Worm (Caenorhabditis elegans) whole organism, early embryonic: Measurements from ENCODE around the gene T28C6.11.

Source experiments
- B0310.2 ChIP-seq: sonication (generic microtip); optimal IDR thresholded peaks from 2 replicates; lab custom pipeline; 2016; ENCODE audit warnings: mild to moderate bottlenecking, missing genetic modification characterization, missing compliant biosample characterization
- F13C5.2 ChIP-seq: sonication (generic microtip); optimal IDR thresholded peaks from 2 replicates; lab custom pipeline; 2017; ENCODE audit warnings: mild to moderate bottlenecking, missing genetic modification characterization, inconsistent platforms, missing compliant biosample characterization
- aly-1 ChIP-seq: sonication (generic microtip); optimal IDR thresholded peaks from 2 replicates; lab custom pipeline; 2016; ENCODE audit warnings: missing genetic modification characterization, missing compliant biosample characterization
- ama-1 ChIP-seq: fragments of 150-350 bp; optimal IDR thresholded peaks from 2 replicates; lab custom pipeline; 2014
- ceh-13 ChIP-seq: fragments of 200-800 bp; sonication (Bioruptor generic); optimal IDR thresholded peaks from 2 replicates; lab custom pipeline; 2018; ENCODE audit warnings: mild to moderate bottlenecking, missing genetic modification characterization, missing compliant biosample characterization
- ceh-36 ChIP-seq: sonication (generic microtip); optimal IDR thresholded peaks from 2 replicates; lab custom pipeline; 2016; ENCODE audit warnings: missing genetic modification characterization, inconsistent platforms, missing compliant biosample characterization
- ets-7 ChIP-seq: sonication (generic microtip); optimal IDR thresholded peaks from 2 replicates; lab custom pipeline; 2016; ENCODE audit warnings: missing genotype, missing genetic modification characterization, missing compliant biosample characterization
- flt-1 ChIP-seq: fragments of 200-800 bp; sonication (Bioruptor generic); IDR thresholded peaks from 2 replicates; pipeline ENCODE4 v1.3.6; 2022; ENCODE audit warnings: missing genetic modification characterization, missing compliant biosample characterization
- hmbx-1 ChIP-seq: sonication (generic microtip); optimal IDR thresholded peaks from 2 replicates; lab custom pipeline; 2016; ENCODE audit warnings: mild to moderate bottlenecking, missing genetic modification characterization, missing compliant biosample characterization
- hmg-4 ChIP-seq: fragments of 200-800 bp; sonication (Bioruptor generic); optimal IDR thresholded peaks from 2 replicates; lab custom pipeline; 2018; ENCODE audit warnings: mild to moderate bottlenecking, missing genetic modification characterization, missing compliant biosample characterization
- hnd-1 ChIP-seq: sonication (generic microtip); optimal IDR thresholded peaks from 2 replicates; lab custom pipeline; 2016; ENCODE audit warnings: missing genetic modification characterization, missing compliant biosample characterization
- pes-1 ChIP-seq: fragments of 200-800 bp; sonication (Bioruptor generic); IDR thresholded peaks from 2 replicates; pipeline ENCODE4 v1.3.6; 2022; ENCODE audit warnings: missing genetic modification reagents, missing genetic modification characterization, missing compliant biosample characterization
- scrt-1 ChIP-seq: fragments of 200-800 bp; sonication (Bioruptor generic); IDR thresholded peaks from 2 replicates; pipeline ENCODE4 v1.3.6; 2022; ENCODE audit warnings: missing genetic modification characterization, missing compliant biosample characterization
- sea-1 ChIP-seq: fragments of 200-800 bp; sonication (Bioruptor generic); conservative IDR thresholded peaks from 2 replicates; pipeline ENCODE4 v1.3.6; 2022; ENCODE audit warnings: missing genetic modification characterization, missing compliant biosample characterization
- tbx-11 ChIP-seq: fragments of 200-800 bp; sonication (Bioruptor generic); IDR thresholded peaks from 2 replicates; pipeline ENCODE4 v1.3.6; 2022; ENCODE audit warnings: missing genetic modification characterization, missing compliant biosample characterization
- tbx-37 ChIP-seq: fragments of 200-800 bp; sonication (Bioruptor generic); conservative IDR thresholded peaks from 2 replicates; pipeline ENCODE4 v1.3.6; 2022; ENCODE audit warnings: missing genetic modification reagents, missing genetic modification characterization, missing compliant biosample characterization
- tra-4 ChIP-seq: sonication (generic microtip); optimal IDR thresholded peaks from 2 replicates; lab custom pipeline; 2017; ENCODE audit warnings: missing genetic modification characterization, missing compliant biosample characterization

The T28C6.11 gene

ce11 chrIV:8794895-8795665 is 45.0 kb downstream of the T28C6.11 start:
- no peak for TF ChIP-seq tbx-37 (GFP tag; lab: Robert Waterston, UW)
- no peak for TF ChIP-seq hmbx-1 (tag; lab: Kevin White, UChicago)
- no peak for TF ChIP-seq tbx-11 (GFP tag; lab: Robert Waterston, UW)
- TF ChIP-seq aly-1 (tag; lab: Kevin White, UChicago) = no peak
- TF ChIP-seq ceh-13 (GFP tag; lab: Kevin White, UChicago) = no peak
- TF ChIP-seq ceh-36 (tag; lab: Kevin White, UChicago) = no peak
- TF ChIP-seq flt-1 (GFP tag; lab: Robert Waterston, UW) = no peak
- TF ChIP-seq hmg-4 (GFP tag; lab: Kevin White, UChicago) = no peak
- no peak for TF ChIP-seq B0310.2 (tag; lab: Kevin White, UChicago)
- no peak for TF ChIP-seq ama-1
- no peak for TF ChIP-seq sea-1 (GFP tag; lab: Robert Waterston, UW)
- TF ChIP-seq pes-1 (GFP tag; lab: Robert Waterston, UW) = no peak
- TF ChIP-seq ets-7 (tag; lab: Kevin White, UChicago) = no peak
- no peak for TF ChIP-seq F13C5.2 (tag; lab: Kevin White, UChicago)
- no peak for TF ChIP-seq tra-4 (tag; lab: Kevin White, UChicago)
- no peak for TF ChIP-seq hnd-1 (tag; lab: Kevin White, UChicago)
- no peak for TF ChIP-seq scrt-1 (GFP tag; lab: Robert Waterston, UW)

ce11 chrIV:8793223-8793622 is 46.8 kb downstream of the T28C6.11 start:
- no peak for TF ChIP-seq tbx-11 (GFP tag; lab: Robert Waterston, UW)
- TF ChIP-seq hmg-4 (GFP tag; lab: Kevin White, UChicago) = no peak
- TF ChIP-seq scrt-1 (GFP tag; lab: Robert Waterston, UW) = no peak
- no peak for TF ChIP-seq ceh-13 (GFP tag; lab: Kevin White, UChicago)
- TF ChIP-seq sea-1 (GFP tag; lab: Robert Waterston, UW) = no peak
- TF ChIP-seq tra-4 (tag; lab: Kevin White, UChicago) = no peak
- TF ChIP-seq hnd-1 (tag; lab: Kevin White, UChicago) = no peak
- no peak for TF ChIP-seq hmbx-1 (tag; lab: Kevin White, UChicago)
- no peak for TF ChIP-seq aly-1 (tag; lab: Kevin White, UChicago)
- TF ChIP-seq ama-1 = no peak
- no peak for TF ChIP-seq ceh-36 (tag; lab: Kevin White, UChicago)
- TF ChIP-seq tbx-37 (GFP tag; lab: Robert Waterston, UW) = no peak
- TF ChIP-seq pes-1 (GFP tag; lab: Robert Waterston, UW) = no peak
- TF ChIP-seq flt-1 (GFP tag; lab: Robert Waterston, UW) = no peak
- no peak for TF ChIP-seq ets-7 (tag; lab: Kevin White, UChicago)
- TF ChIP-seq F13C5.2 (tag; lab: Kevin White, UChicago) = no peak
- no peak for TF ChIP-seq B0310.2 (tag; lab: Kevin White, UChicago)

ce11 chrIV:8792808-8793207 is 47.3 kb downstream of the T28C6.11 start, which contains the start of gene C33D9.3:
TSS of gene C33D9.3 (minus strand) at chrIV:8792908.
- no peak for TF ChIP-seq aly-1 (tag; lab: Kevin White, UChicago)
- TF ChIP-seq hmbx-1 (tag; lab: Kevin White, UChicago) = no peak
- no peak for TF ChIP-seq tbx-11 (GFP tag; lab: Robert Waterston, UW)
- TF ChIP-seq scrt-1 (GFP tag; lab: Robert Waterston, UW) = no peak
- no peak for TF ChIP-seq B0310.2 (tag; lab: Kevin White, UChicago)
- TF ChIP-seq flt-1 (GFP tag; lab: Robert Waterston, UW) = no peak
- no peak for TF ChIP-seq pes-1 (GFP tag; lab: Robert Waterston, UW)
- TF ChIP-seq sea-1 (GFP tag; lab: Robert Waterston, UW) = no peak
- no peak for TF ChIP-seq hnd-1 (tag; lab: Kevin White, UChicago)
- TF ChIP-seq ceh-36 (tag; lab: Kevin White, UChicago) = no peak
- TF ChIP-seq F13C5.2 (tag; lab: Kevin White, UChicago) = no peak
- TF ChIP-seq hmg-4 (GFP tag; lab: Kevin White, UChicago) = no peak
- no peak for TF ChIP-seq tbx-37 (GFP tag; lab: Robert Waterston, UW)
- TF ChIP-seq tra-4 (tag; lab: Kevin White, UChicago) = no peak
- TF ChIP-seq ets-7 (tag; lab: Kevin White, UChicago) = no peak
- no peak for TF ChIP-seq ceh-13 (GFP tag; lab: Kevin White, UChicago)
- TF ChIP-seq ama-1 = no peak

- no peak for TF ChIP-seq tra-4 (tag; lab: Kevin White, UChicago)
- no peak for TF ChIP-seq sea-1 (GFP tag; lab: Robert Waterston, UW)
- no peak for TF ChIP-seq ceh-13 (GFP tag; lab: Kevin White, UChicago)
- TF ChIP-seq ama-1 = no peak
- no peak for TF ChIP-seq ets-7 (tag; lab: Kevin White, UChicago)
- no peak for TF ChIP-seq hmbx-1 (tag; lab: Kevin White, UChicago)
Observed at ce11 chrIV:8790144-8790543, 49.9 kb downstream of the T28C6.11 start, which contains the start of gene sru-35. TSS of gene sru-35 (minus strand) at chrIV:8790244.
